Worm (Caenorhabditis elegans) whole organism, L4/young adult: Measurements from ENCODE around the gene W05E10.5.

Experiments
- W03F9.2 ChIP-seq: fragments of 150-350 bp; optimal IDR thresholded peaks from 2 replicates; lab custom pipeline; 2014; ENCODE audit warnings: missing biosample characterization, missing genetic modification characterization
- dao-5 ChIP-seq: sonication (generic microtip); optimal IDR thresholded peaks from 2 replicates; lab custom pipeline; 2016; ENCODE audit warnings: missing genotype, missing genetic modification characterization, moderate library complexity, missing compliant biosample characterization

ce11 chrV:11730060-11730459 lies 34.6 kb upstream of the W05E10.5 start, which contains the start of gene rhr-2:
- no peak for TF ChIP-seq W03F9.2 (tag; lab: Kevin White, UChicago)
- no peak for TF ChIP-seq dao-5 (tag; lab: Kevin White, UChicago)
